Fruit fly (Drosophila melanogaster): ENCODE data around the gene Or67a.
A peak's percentile ranks its signal among the peaks of the same experiment; 100 is the strongest.

Gene Or67a

DNA sequence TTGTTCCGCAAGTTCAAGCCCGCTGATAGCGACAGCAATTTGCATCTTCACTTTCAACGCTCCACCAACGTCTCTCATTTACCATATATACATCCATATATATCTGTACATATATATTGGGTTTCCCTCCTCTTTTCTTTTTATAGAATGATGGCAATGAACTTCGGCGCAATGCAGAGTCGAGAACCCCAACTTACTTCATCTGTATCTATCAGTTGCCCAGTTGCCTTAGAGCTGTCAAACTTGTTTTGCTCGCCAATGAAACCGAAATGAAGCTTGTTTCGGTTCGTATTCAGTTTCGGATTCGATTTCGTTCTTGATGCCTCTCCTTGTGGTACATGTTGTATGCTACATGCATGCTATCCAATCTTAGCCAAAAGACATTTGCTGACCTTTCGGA, at the start of gene Or67a:
TSS of gene Or67a (plus strand) at position 233 of the 400 bp plus-strand sequence.
- TF ChIP-seq Eip78C (GFP tag) (peak; percentile 56), CG31627 (GFP tag; optimal IDR thresholded peaks at IDR 0.05) (no peak), Lpt (GFP tag; optimal IDR thresholded peaks at IDR 0.05) (peak; percentile 17), CG6276 (GFP tag; optimal IDR thresholded peaks at IDR 0.05) (peak; percentile 4), Eip93F (GFP tag; optimal IDR thresholded peaks at IDR 0.05) (no peak), fd59A (GFP tag; optimal IDR thresholded peaks at IDR 0.05) (no peak), Blimp-1 (GFP tag; optimal IDR thresholded peaks at IDR 0.05) (peak; percentile 80), CG7368 (GFP tag; optimal IDR thresholded peaks at IDR 0.05) (no peak)

- TF ChIP-seq CG11762 (GFP tag; optimal IDR thresholded peaks at IDR 0.05; ENCODE audit: insufficient read depth) (no peak), CG15336 (GFP tag; IDR thresholded peaks at IDR 0.05) (0 out of 2 replicates have a peak, but pooled peaks have one; percentile 27)
These were observed 41.3 kb upstream of the Or67a start, which contains the start of gene pall for dm6 chr3L:9487586-9487985. Gene pall (minus strand): TSS chr3L:9487790.

DNA sequence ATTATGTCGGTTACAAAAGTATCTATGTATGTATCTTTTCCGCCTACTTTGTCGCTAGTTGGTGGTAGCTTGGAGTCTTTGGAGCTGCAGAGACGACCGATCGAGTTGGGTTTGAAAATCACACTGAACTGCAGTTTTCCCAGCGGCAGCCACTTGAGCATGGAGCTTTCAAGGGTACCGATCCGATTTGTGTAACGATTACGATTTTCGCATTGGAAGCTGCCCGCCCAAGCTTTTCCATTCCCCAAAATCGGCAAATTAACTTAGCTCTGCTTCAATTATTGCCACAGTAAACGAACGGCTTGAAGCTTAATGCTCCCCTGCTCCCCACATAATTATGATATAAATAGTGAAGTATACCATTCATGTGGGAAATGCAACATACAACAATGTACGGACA, 39.7 kb upstream of the Or67a start, which contains the start of gene CG32036:
TSS of gene CG32036 (minus strand) at position 101 of the 400 bp plus-strand sequence.
- TF ChIP-seq eg (GFP tag; IDR thresholded peaks at IDR 0.05) (0 out of 3 replicates have a peak, but pooled peaks have one; percentile 36), CG6792 (GFP tag; optimal IDR thresholded peaks at IDR 0.05) (no peak), CG6854 (GFP tag; optimal IDR thresholded peaks at IDR 0.05) (no peak), CG34406 (GFP tag; optimal IDR thresholded peaks at IDR 0.05) (no peak)

dm6 chr3L:9489627-9490026, 39.2 kb upstream of the Or67a start:
- peak; percentile 47; the same call in 1 of the 2 replicates for TF ChIP-seq CG15336 (GFP tag; IDR thresholded peaks at IDR 0.05)
- TF ChIP-seq Hr4 (GFP tag; optimal IDR thresholded peaks at IDR 0.05) = peak; percentile 58
- TF ChIP-seq Eip78C (GFP tag) = peak; percentile 70
- peak; percentile 28 for TF ChIP-seq Lpt (GFP tag; optimal IDR thresholded peaks at IDR 0.05)
- no peak for TF ChIP-seq CG7368 (GFP tag; optimal IDR thresholded peaks at IDR 0.05)
- no peak for TF ChIP-seq net (GFP tag; optimal IDR thresholded peaks at IDR 0.05)
- peak; percentile 60; the same call in 2 of the 3 replicates for TF ChIP-seq CG8119 (GFP tag; IDR thresholded peaks at IDR 0.05)

DNA sequence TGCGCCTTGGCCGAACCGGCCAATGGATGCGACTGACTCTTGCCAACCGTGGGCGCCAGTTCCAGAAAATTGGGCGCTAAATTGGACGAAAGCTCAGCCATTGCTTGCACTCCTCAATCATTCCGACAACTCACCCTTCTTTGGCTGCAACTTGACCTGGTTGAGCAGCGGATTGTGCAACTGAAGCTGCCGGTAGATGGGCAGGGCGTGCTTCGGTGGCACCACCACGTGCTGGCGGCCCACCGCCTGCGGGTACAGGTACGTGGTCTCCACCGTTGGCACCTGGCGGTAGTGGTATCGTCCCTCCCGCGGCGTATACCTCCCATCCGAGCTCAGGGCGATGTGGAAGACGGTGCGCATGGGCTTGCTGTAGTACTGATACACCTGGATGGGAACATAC, 38.4 kb upstream of the Or67a start:
- TF ChIP-seq dsx (GFP tag; optimal IDR thresholded peaks at IDR 0.05; ENCODE audit: poor library complexity, severe bottlenecking) (no peak), fd59A (GFP tag; optimal IDR thresholded peaks at IDR 0.05) (no peak), eg (GFP tag; IDR thresholded peaks at IDR 0.05) (no peak), Eip93F (GFP tag; optimal IDR thresholded peaks at IDR 0.05) (no peak), Eip75B (GFP tag; optimal IDR thresholded peaks at IDR 0.05) (no peak), CG8632 (GFP tag; optimal IDR thresholded peaks at IDR 0.05) (no peak), topi (GFP tag; optimal IDR thresholded peaks at IDR 0.05) (no peak), Ets21C (GFP tag; optimal IDR thresholded peaks at IDR 0.05) (no peak), CG8119 (GFP tag; IDR thresholded peaks at IDR 0.05) (no peak), ss (GFP tag; optimal IDR thresholded peaks at IDR 0.05) (no peak), Eip78C (GFP tag) (no peak), CG10669 (GFP tag; optimal IDR thresholded peaks at IDR 0.05) (no peak), esn (GFP tag; optimal IDR thresholded peaks at IDR 0.05) (no peak)

DNA sequence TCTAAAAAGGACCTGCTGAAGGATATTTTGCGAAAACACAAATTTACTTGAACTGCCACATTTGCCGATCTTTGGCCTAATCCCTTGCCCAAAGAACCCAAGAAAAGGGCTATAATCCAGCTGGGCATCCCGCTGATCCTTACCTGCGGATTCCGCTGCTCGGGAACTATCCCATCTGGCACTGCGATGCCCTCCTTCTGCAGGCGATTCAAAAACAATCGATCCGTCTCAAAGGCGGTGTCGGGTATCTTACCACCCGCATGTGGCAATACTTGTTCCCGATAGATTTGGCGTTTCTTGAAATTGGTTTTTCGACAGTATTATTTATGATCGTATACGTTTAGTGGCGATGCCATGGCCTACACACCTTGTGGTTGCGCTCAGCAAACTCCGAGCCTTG, 37.5 kb upstream of the Or67a start:
- TF ChIP-seq achi (GFP tag; optimal IDR thresholded peaks at IDR 0.05) = no peak
- TF ChIP-seq Ets21C (GFP tag; optimal IDR thresholded peaks at IDR 0.05) = no peak
- no peak for TF ChIP-seq Sox15 (GFP tag; optimal IDR thresholded peaks at IDR 0.05)
- TF ChIP-seq fd59A (GFP tag; optimal IDR thresholded peaks at IDR 0.05) = no peak
- no peak for TF ChIP-seq CG32006 (GFP tag; optimal IDR thresholded peaks at IDR 0.05)
- no peak for TF ChIP-seq esn (GFP tag; optimal IDR thresholded peaks at IDR 0.05)
- no peak for TF ChIP-seq Met (GFP tag; optimal IDR thresholded peaks at IDR 0.05)
- TF ChIP-seq CG31627 (GFP tag; optimal IDR thresholded peaks at IDR 0.05) = no peak

Data from whole organism, prepupa.